Fruit fly (Drosophila melanogaster) Kc167 (cell line): ENCODE measurements around the gene opa.

Source experiments
- Myc ChIP-seq: fragments of >200 bp; optimal IDR thresholded peaks from 2 replicates; lab custom pipeline; 2017; ENCODE audit warnings: missing external identifiers
- Sin3A ChIP-seq: fragments of >200 bp; optimal IDR thresholded peaks from 2 replicates; lab custom pipeline; 2018; ENCODE audit warnings: missing external identifiers
- h ChIP-seq: fragments of >200 bp; optimal IDR thresholded peaks from 3 replicates; lab custom pipeline; 2018; ENCODE audit warnings: missing external identifiers
- insv ChIP-seq: fragments of >200 bp; optimal IDR thresholded peaks from 3 replicates; lab custom pipeline; 2018; ENCODE audit warnings: missing external identifiers
- psq ChIP-seq: fragments of >200 bp; optimal IDR thresholded peaks from 2 replicates; lab custom pipeline; 2017; ENCODE audit warnings: missing external identifiers

DNA sequence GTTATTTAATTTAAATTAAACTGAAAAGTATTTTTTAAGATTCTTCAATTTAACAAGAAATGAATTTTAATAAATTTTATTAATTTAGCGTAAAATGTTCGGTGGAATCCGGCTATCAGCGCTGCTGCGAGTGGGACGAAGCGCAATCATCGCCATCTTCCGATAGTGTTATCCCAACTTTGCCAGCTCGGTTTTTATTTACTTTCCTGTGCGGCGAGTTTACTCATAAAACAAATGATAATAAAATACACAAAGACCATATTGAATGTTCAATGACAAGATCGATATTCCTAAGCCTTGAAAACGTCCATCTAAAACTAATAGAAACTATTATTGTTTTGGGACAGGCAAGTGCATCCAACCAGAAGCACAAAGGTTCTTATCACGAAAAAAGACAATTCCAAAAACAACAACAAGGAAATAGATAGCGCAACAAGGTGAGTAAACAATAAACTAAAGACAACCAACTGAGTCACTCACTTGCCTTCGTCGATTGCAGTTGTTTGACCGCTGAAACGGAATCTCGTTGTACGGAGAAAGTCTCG lies 39.4 kb upstream of the opa start:
- TF ChIP-seq psq (lab: Kevin White, UChicago) (no peak), h (lab: Kevin White, UChicago) (no peak), Myc (lab: Kevin White, UChicago) (no peak), Sin3A (lab: Kevin White, UChicago) (no peak), insv (lab: Kevin White, UChicago) (no peak)
